Fruit fly (Drosophila melanogaster) whole organism, embryonic: ENCODE data around the gene jhamt.

Experiments
- BtbVII ChIP-seq: fragments of 200-800 bp; sonication (Bioruptor generic); optimal IDR thresholded peaks from 3 replicates; lab custom pipeline; 2017; ENCODE audit warnings: missing biosample characterization, mild to moderate bottlenecking, missing genetic modification characterization
- CG10209 ChIP-seq: fragments of 200-800 bp; sonication (Bioruptor generic); optimal IDR thresholded peaks from 3 replicates; lab custom pipeline; 2017; ENCODE audit warnings: missing biosample characterization, mild to moderate bottlenecking, missing genetic modification characterization, missing genetic modification reagents
- CG10543 ChIP-seq: fragments of 200-800 bp; sonication (Bioruptor generic); optimal IDR thresholded peaks from 3 replicates; lab custom pipeline; 2017; ENCODE audit warnings: missing biosample characterization, mild to moderate bottlenecking, missing genetic modification characterization, moderate library complexity
- CG11247 ChIP-seq: fragments of 200-800 bp; sonication (Bioruptor generic); IDR thresholded peaks from 2 replicates; pipeline ENCODE4 v1.3.6; 2022; ENCODE audit warnings: missing biosample characterization, missing genetic modification characterization
- CG12769 ChIP-seq: fragments of 200-800 bp; sonication (Bioruptor generic); optimal IDR thresholded peaks from 2 replicates; lab custom pipeline; 2019; ENCODE audit warnings: missing biosample characterization, mild to moderate bottlenecking, missing genetic modification characterization, moderate library complexity
- CG14441 ChIP-seq: fragments of 200-800 bp; sonication (Bioruptor generic); IDR thresholded peaks from 2 replicates; pipeline ENCODE4 v1.3.6; 2022; ENCODE audit warnings: missing biosample characterization, missing genetic modification characterization
- CG14965 ChIP-seq: fragments of 200-800 bp; sonication (Bioruptor generic); optimal IDR thresholded peaks from 2 replicates; lab custom pipeline; 2016; ENCODE audit warnings: missing biosample characterization, missing genetic modification characterization, borderline replicate concordance
- CG16779 ChIP-seq: fragments of 200-800 bp; sonication (Bioruptor generic); IDR thresholded peaks from 2 replicates; pipeline ENCODE4 v1.3.6; 2022; ENCODE audit warnings: missing biosample characterization, missing genetic modification characterization
- CG17802 ChIP-seq: fragments of 200-800 bp; sonication (Bioruptor generic); optimal IDR thresholded peaks from 2 replicates; lab custom pipeline; 2018; ENCODE audit warnings: missing biosample characterization, mild to moderate bottlenecking, missing genetic modification characterization, moderate library complexity
- CG2202 ChIP-seq: fragments of 200-800 bp; sonication (Bioruptor generic); optimal IDR thresholded peaks from 2 replicates; lab custom pipeline; 2018; ENCODE audit warnings: missing biosample characterization, mild to moderate bottlenecking, missing genetic modification characterization
- CG30403 ChIP-seq: fragments of 200-800 bp; sonication (Bioruptor generic); optimal IDR thresholded peaks from 3 replicates; lab custom pipeline; 2016; ENCODE audit warnings: missing biosample characterization, missing genetic modification characterization
- CG31388 ChIP-seq: fragments of 200-800 bp; sonication (Bioruptor generic); optimal IDR thresholded peaks from 2 replicates; lab custom pipeline; 2016; ENCODE audit warnings: missing biosample characterization, missing genetic modification characterization
- CG34376 ChIP-seq: fragments of 200-800 bp; sonication (Bioruptor generic); optimal IDR thresholded peaks from 2 replicates; lab custom pipeline; 2018; ENCODE audit warnings: missing biosample characterization, mild to moderate bottlenecking, missing genetic modification characterization
- CG6854 ChIP-seq: fragments of 200-800 bp; sonication (Bioruptor generic); optimal IDR thresholded peaks from 3 replicates; lab custom pipeline; 2017; ENCODE audit warnings: missing biosample characterization, mild to moderate bottlenecking, missing genetic modification characterization
- CG9215 ChIP-seq: fragments of 200-800 bp; sonication (Bioruptor generic); IDR thresholded peaks from 2 replicates; pipeline ENCODE4 v1.3.6; 2022; ENCODE audit warnings: missing biosample characterization, missing genetic modification characterization
- Dll ChIP-seq: fragments of 200-800 bp; sonication (Bioruptor generic); IDR thresholded peaks from 4 replicates; pipeline ENCODE4 v1.3.6; 2022; ENCODE audit warnings: missing biosample characterization, missing genetic modification characterization; ENCODE audit not compliant: partially characterized antibody
- Elba2 ChIP-seq: fragments of 200-800 bp; sonication (Bioruptor generic); optimal IDR thresholded peaks from 3 replicates; lab custom pipeline; 2016; ENCODE audit warnings: missing biosample characterization, missing genetic modification characterization
- Fer2 ChIP-seq: fragments of 200-800 bp; sonication (Bioruptor generic); optimal IDR thresholded peaks from 2 replicates; lab custom pipeline; 2018; ENCODE audit warnings: missing biosample characterization, mild to moderate bottlenecking, missing genetic modification characterization, moderate library complexity
- GATAe ChIP-seq: fragments of 200-800 bp; sonication (Bioruptor generic); conservative IDR thresholded peaks from 2 replicates; pipeline ENCODE4 v1.3.6; 2022; ENCODE audit warnings: missing biosample characterization, missing genetic modification characterization
- Hey ChIP-seq: fragments of 200-800 bp; sonication (Bioruptor generic); optimal IDR thresholded peaks from 3 replicates; lab custom pipeline; 2018; ENCODE audit warnings: missing biosample characterization, mild to moderate bottlenecking, missing genetic modification characterization
- HmgZ ChIP-seq: fragments of 200-800 bp; sonication (Bioruptor generic); optimal IDR thresholded peaks from 2 replicates; lab custom pipeline; 2018; ENCODE audit warnings: missing biosample characterization, mild to moderate bottlenecking, missing genetic modification characterization
- MBD-R2 ChIP-seq: fragments of 200-800 bp; sonication (Bioruptor generic); IDR thresholded peaks from 2 replicates; pipeline ENCODE4 v1.3.6; 2022; ENCODE audit warnings: missing biosample characterization, missing genetic modification characterization
- PHDP ChIP-seq: fragments of 200-800 bp; sonication (Bioruptor generic); optimal IDR thresholded peaks from 3 replicates; lab custom pipeline; 2018; ENCODE audit warnings: missing biosample characterization, mild to moderate bottlenecking, missing genetic modification characterization, moderate library complexity
- Rfx ChIP-seq: fragments of 200-800 bp; sonication (Bioruptor generic); IDR thresholded peaks from 2 replicates; pipeline ENCODE4 v1.3.6; 2022; ENCODE audit warnings: missing biosample characterization, missing genetic modification characterization
- Scr ChIP-seq: fragments of 200-800 bp; sonication (Bioruptor generic); IDR thresholded peaks from 2 replicates; pipeline ENCODE4 v1.3.6; 2022; ENCODE audit warnings: missing biosample characterization, missing genetic modification characterization; ENCODE audit not compliant: partially characterized antibody
- Stat92E ChIP-seq, 3 experiments: fragments of >200 bp in 2 of 3; fragments of 200-800 bp in 1 of 3; sonication (Bioruptor generic) in 1 of 3; optimal IDR thresholded peaks; 2 replicates each; lab custom pipeline; 2017 to 2019; ENCODE audit warnings: missing biosample characterization in 3 of 3, missing genetic modification characterization in 3 of 3, mild to moderate bottlenecking in 1 of 3, moderate library complexity in 1 of 3
- al ChIP-seq: fragments of 200-800 bp; sonication (Bioruptor generic); IDR thresholded peaks from 2 replicates; pipeline ENCODE4 v1.3.6; 2022; ENCODE audit warnings: missing biosample characterization, missing genetic modification characterization
- btn ChIP-seq: fragments of 200-800 bp; sonication (Bioruptor generic); optimal IDR thresholded peaks from 2 replicates; lab custom pipeline; 2016; ENCODE audit warnings: missing biosample characterization, missing genetic modification characterization
- dm ChIP-seq: fragments of 200-800 bp; sonication (Bioruptor generic); optimal IDR thresholded peaks from 3 replicates; lab custom pipeline; 2016; ENCODE audit warnings: missing biosample characterization, missing genetic modification characterization
- ems ChIP-seq: fragments of 200-800 bp; sonication (Bioruptor generic); optimal IDR thresholded peaks from 3 replicates; lab custom pipeline; 2016; ENCODE audit warnings: missing biosample characterization, missing genetic modification characterization
- fru ChIP-seq: fragments of >200 bp; optimal IDR thresholded peaks from 2 replicates; lab custom pipeline; 2017
- gcm ChIP-seq: fragments of 200-800 bp; sonication (Bioruptor generic); optimal IDR thresholded peaks from 2 replicates; lab custom pipeline; 2019; ENCODE audit warnings: missing biosample characterization, mild to moderate bottlenecking, missing genetic modification characterization, moderate library complexity
- gt ChIP-seq: fragments of 200-800 bp; sonication (Bioruptor generic); IDR thresholded peaks from 2 replicates; pipeline ENCODE4 v1.3.6; 2022; ENCODE audit warnings: missing biosample characterization, missing genetic modification characterization
- onecut ChIP-seq: fragments of 200-800 bp; sonication (Bioruptor generic); IDR thresholded peaks from 2 replicates; pipeline ENCODE4 v1.3.6; 2022; ENCODE audit warnings: missing biosample characterization, missing genetic modification characterization
- row ChIP-seq: fragments of 200-800 bp; sonication (Bioruptor generic); IDR thresholded peaks from 3 replicates; pipeline ENCODE4 v1.3.6; 2022; ENCODE audit warnings: missing biosample characterization, missing genetic modification characterization
- sens-2 ChIP-seq: fragments of 200-800 bp; sonication (Bioruptor generic); IDR thresholded peaks from 2 replicates; pipeline ENCODE4 v1.3.6; 2022; ENCODE audit warnings: missing biosample characterization, missing genetic modification characterization
- slp2 ChIP-seq: fragments of 200-800 bp; sonication (Bioruptor generic); optimal IDR thresholded peaks from 2 replicates; lab custom pipeline; 2016; ENCODE audit warnings: missing biosample characterization, missing genetic modification characterization
- sna ChIP-seq: fragments of 200-800 bp; sonication (Bioruptor generic); IDR thresholded peaks from 2 replicates; pipeline ENCODE4 v1.3.6; 2022; ENCODE audit warnings: missing biosample characterization, missing genetic modification characterization; ENCODE audit not compliant: partially characterized antibody
- tgo ChIP-seq: fragments of 200-800 bp; sonication (Bioruptor generic); IDR thresholded peaks from 3 replicates; pipeline ENCODE4 v1.3.6; 2022; ENCODE audit warnings: missing biosample characterization, missing genetic modification characterization
- ttk ChIP-seq: fragments of 200-800 bp; sonication (Bioruptor generic); IDR thresholded peaks from 2 replicates; pipeline ENCODE4 v2.1.2; 2022; ENCODE audit warnings: missing biosample characterization, missing genetic modification characterization
- zen ChIP-seq: fragments of 200-800 bp; sonication (Bioruptor generic); optimal IDR thresholded peaks from 3 replicates; lab custom pipeline; 2018; ENCODE audit warnings: missing biosample characterization, mild to moderate bottlenecking, missing genetic modification characterization, moderate library complexity
- zfh1 ChIP-seq: fragments of 200-800 bp; sonication (Bioruptor generic); IDR thresholded peaks from 3 replicates; pipeline ENCODE4 v1.3.6; 2022; ENCODE audit warnings: missing biosample characterization, missing genetic modification characterization

The jhamt gene

dm6 chr2L:16329102-16329520, 36.6 kb upstream of the jhamt start, which contains the start of gene mRpL4 (continued):
- no peak for TF ChIP-seq CG31388 (GFP tag; lab: Kevin White, UChicago)
- peak; percentile 65; the same call in 1 of the 2 replicates for TF ChIP-seq ttk (GFP tag; lab: Robert Waterston, UW)
- TF ChIP-seq gcm (GFP tag; lab: Kevin White, UChicago): no peak
- TF ChIP-seq tgo (GFP tag; lab: Robert Waterston, UW): peak; percentile 27; the same call in 1 of the 3 replicates
- no peak for TF ChIP-seq sens-2 (GFP tag; lab: Robert Waterston, UW)
- TF ChIP-seq MBD-R2 (GFP tag; lab: Robert Waterston, UW): peak; percentile 94
- TF ChIP-seq HmgZ (tag; lab: Kevin White, UChicago): peak; percentile 81
- TF ChIP-seq CG9215 (GFP tag; lab: Robert Waterston, UW): peak; percentile 51
- 0 out of 2 replicates have a peak, but pooled peaks have one; percentile 23 for TF ChIP-seq onecut (GFP tag; lab: Robert Waterston, UW)
- TF ChIP-seq CG34376 (GFP tag; lab: Kevin White, UChicago): no peak
- TF ChIP-seq Rfx (GFP tag; lab: Robert Waterston, UW): peak; percentile 81; the same call in 1 of the 2 replicates
- no peak for TF ChIP-seq Hey (tag; lab: Kevin White, UChicago)
- TF ChIP-seq zfh1 (GFP tag; lab: Robert Waterston, UW): peak; percentile 72
- TF ChIP-seq CG2202 (tag; lab: Kevin White, UChicago): no peak
- peak; percentile 53 for TF ChIP-seq CG17802 (tag; lab: Kevin White, UChicago)
- no peak for TF ChIP-seq btn
- TF ChIP-seq BtbVII (GFP tag; lab: Kevin White, UChicago): no peak
- TF ChIP-seq PHDP (tag; lab: Kevin White, UChicago): no peak
- TF ChIP-seq CG30403 (GFP tag; lab: Kevin White, UChicago): peak; percentile 83
- TF ChIP-seq dm (GFP tag; lab: Kevin White, UChicago): peak; percentile 79
- peak; percentile 64 for TF ChIP-seq CG14441 (GFP tag; lab: Robert Waterston, UW)
- peak; percentile 99 for TF ChIP-seq Dll
- TF ChIP-seq CG6854 (GFP tag; lab: Kevin White, UChicago): no peak
- TF ChIP-seq Scr (GFP tag; lab: Robert Waterston, UW): peak; percentile 99
- TF ChIP-seq gt (GFP tag; lab: Robert Waterston, UW): no peak
- peak; percentile 68 for TF ChIP-seq ems (GFP tag; lab: Kevin White, UChicago)
- TF ChIP-seq sna (GFP tag; lab: Robert Waterston, UW): peak; percentile 99
- TF ChIP-seq slp2: peak; percentile 72
- TF ChIP-seq fru (lab: Kevin White, UChicago): no peak
- no peak; the same call in 1 of the 2 replicates for TF ChIP-seq al (GFP tag; lab: Robert Waterston, UW)
- TF ChIP-seq CG16779 (GFP tag; lab: Robert Waterston, UW): 0 out of 2 replicates have a peak, but pooled peaks have one; percentile 36
- peak; percentile 56 for TF ChIP-seq CG12769
- TF ChIP-seq CG11247 (GFP tag; lab: Robert Waterston, UW): peak; percentile 70
- TF ChIP-seq Elba2 (GFP tag; lab: Kevin White, UChicago): peak; percentile 32
- TF ChIP-seq Fer2 (tag; lab: Kevin White, UChicago): peak; percentile 13
- TF ChIP-seq CG14965 (GFP tag; lab: Kevin White, UChicago): no peak
- TF ChIP-seq row (GFP tag; lab: Robert Waterston, UW): peak; percentile 93
- TF ChIP-seq GATAe (GFP tag; lab: Robert Waterston, UW): no peak
- peak; percentile 42 for TF ChIP-seq CG10209

DNA sequence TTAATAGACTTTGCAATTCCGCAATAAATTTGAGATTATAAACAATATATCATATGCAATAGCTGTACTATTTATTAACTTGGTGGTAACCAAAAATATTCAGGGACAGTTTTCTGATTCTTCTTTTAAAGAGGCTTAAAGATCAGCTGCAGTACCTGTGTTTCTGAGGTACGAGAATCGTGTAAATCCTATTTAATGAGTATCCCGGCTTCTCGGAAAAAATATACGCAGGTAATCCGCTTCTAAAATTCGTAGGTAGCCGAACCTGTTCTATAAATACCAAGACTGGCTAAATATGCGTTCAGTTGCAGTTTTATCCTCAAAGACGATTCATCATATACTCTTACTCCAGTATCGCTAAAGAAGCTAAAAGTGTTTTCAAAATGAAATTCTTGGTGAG, 36.1 kb upstream of the jhamt start, which contains the start of gene CG4440:
Gene CG4440 (plus strand): TSS at position 301 of the 400 bp plus-strand sequence.
- TF ChIP-seq Stat92E (GFP tag; optimal IDR thresholded peaks at IDR 0.05; lab: Kevin White, UChicago) (peak in 1 of 3 experiments; percentile 50), CG10543 (GFP tag; lab: Kevin White, UChicago) (no peak), zen (tag; lab: Kevin White, UChicago) (peak; percentile 78)
